Worm (Caenorhabditis elegans): ENCODE measurements around the gene Y105C5A.12.
"Not testable (repeated sequence)": the region's sequence is repeated elsewhere in the genome, so short reads cannot be mapped to it uniquely, and the experiment has no call there.

Gene Y105C5A.12

ce11 chrIV:15681445-15681844 is 39.8 kb upstream of the Y105C5A.12 start, which contains the start of gene Y105C5A.26:
Y105C5A.26 (minus strand) TSS chrIV:15681545.
- TF ChIP-seq C08G9.2, ceh-22, pqm-1 (tag; optimal IDR thresholded peaks at IDR 0.05): not testable (repeated sequence)

ce11 chrIV:15672994-15673393 is 31.4 kb upstream of the Y105C5A.12 start:
- TF ChIP-seq madf-2 (tag; optimal IDR thresholded peaks at IDR 0.05) (no peak), rnt-1 (tag; optimal IDR thresholded peaks at IDR 0.05) (no peak)

ce11 chrIV:15658444-15658843 is 16.8 kb upstream of the Y105C5A.12 start:
- no peak for TF ChIP-seq ceh-34 (tag; optimal IDR thresholded peaks at IDR 0.05)
- no peak for TF ChIP-seq unc-55 (GFP tag; optimal IDR thresholded peaks at IDR 0.05)
- TF ChIP-seq ama-1 (optimal IDR thresholded peaks at IDR 0.05): no peak
- no peak for TF ChIP-seq dve-1 (tag; optimal IDR thresholded peaks at IDR 0.05)
- no peak for TF ChIP-seq eyg-1 (tag; optimal IDR thresholded peaks at IDR 0.05)
- no peak for TF ChIP-seq zip-5 (tag; optimal IDR thresholded peaks at IDR 0.05)
- TF ChIP-seq npax-4 (tag; optimal IDR thresholded peaks at IDR 0.05): no peak
- no peak for TF ChIP-seq unc-42 (tag; optimal IDR thresholded peaks at IDR 0.05)
- TF ChIP-seq C08G9.2 (tag; optimal IDR thresholded peaks at IDR 0.05): no peak
- no peak for TF ChIP-seq ceh-22 (tag; optimal IDR thresholded peaks at IDR 0.05)
- TF ChIP-seq ceh-24 (tag; optimal IDR thresholded peaks at IDR 0.05): no peak
- no peak for TF ChIP-seq F13H6.1 (tag; optimal IDR thresholded peaks at IDR 0.05)
- TF ChIP-seq ceh-14 (tag; optimal IDR thresholded peaks at IDR 0.05): no peak
- no peak for TF ChIP-seq hlh-13 (GFP tag; optimal IDR thresholded peaks at IDR 0.05)
- no peak for TF ChIP-seq che-1 (tag; optimal IDR thresholded peaks at IDR 0.05)
- no peak for TF ChIP-seq ceh-2 (tag; optimal IDR thresholded peaks at IDR 0.05)
- TF ChIP-seq C38D4.7 (GFP tag; optimal IDR thresholded peaks at IDR 0.05): no peak
- TF ChIP-seq tbx-2 (tag; optimal IDR thresholded peaks at IDR 0.05): no peak
- no peak for TF ChIP-seq Y22D7AL.16 (tag; optimal IDR thresholded peaks at IDR 0.05)

ce11 chrIV:15648245-15648644 is 6.6 kb upstream of the Y105C5A.12 start:
- TF ChIP-seq nfya-1 (tag; optimal IDR thresholded peaks at IDR 0.05): peak; percentile 2
- no peak for TF ChIP-seq ztf-16 (tag; optimal IDR thresholded peaks at IDR 0.05)

- TF ChIP-seq C08G9.2 (tag; optimal IDR thresholded peaks at IDR 0.05) (peak; percentile 16), sox-2 (GFP tag; IDR thresholded peaks at IDR 0.05) (peak; percentile 83), unc-3 (tag; optimal IDR thresholded peaks at IDR 0.05) (peak; percentile 0), elt-2 (tag; optimal IDR thresholded peaks at IDR 0.05) (peak; percentile 58), ceh-31 (tag; optimal IDR thresholded peaks at IDR 0.05) (peak; percentile 82), unc-86 (tag; optimal IDR thresholded peaks at IDR 0.05) (peak; percentile 44), hlh-30 (tag; optimal IDR thresholded peaks at IDR 0.05; ENCODE audit: insufficient read depth) (peak; percentile 79), unc-55 (GFP tag; optimal IDR thresholded peaks at IDR 0.05) (peak; percentile 90), F13H6.1 (tag; optimal IDR thresholded peaks at IDR 0.05) (peak; percentile 2), pros-1 (tag; optimal IDR thresholded peaks at IDR 0.05) (peak; percentile 78), ceh-2 (tag; optimal IDR thresholded peaks at IDR 0.05) (peak; percentile 52), tbx-2 (tag; optimal IDR thresholded peaks at IDR 0.05) (peak; percentile 85), ceh-30 (tag; optimal IDR thresholded peaks at IDR 0.05) (peak; percentile 33), unc-42 (tag; optimal IDR thresholded peaks at IDR 0.05) (peak; percentile 88), ceh-14 (tag; optimal IDR thresholded peaks at IDR 0.05) (peak; percentile 18), dve-1 (tag; optimal IDR thresholded peaks at IDR 0.05) (peak; percentile 71), ama-1 (optimal IDR thresholded peaks at IDR 0.05) (peak; percentile 39), sdc-2 (tag; optimal IDR thresholded peaks at IDR 0.05) (peak; percentile 18), eyg-1 (tag; optimal IDR thresholded peaks at IDR 0.05) (peak; percentile 21), rnt-1 (tag; optimal IDR thresholded peaks at IDR 0.05) (peak; percentile 2), ref-2 (tag; optimal IDR thresholded peaks at IDR 0.05) (peak; percentile 37), nfya-1 (tag; optimal IDR thresholded peaks at IDR 0.05) (peak; percentile 83), ets-4 (tag; optimal IDR thresholded peaks at IDR 0.05) (peak; percentile 17), ceh-19 (GFP tag; optimal IDR thresholded peaks at IDR 0.05) (peak; percentile 20), ceh-18 (tag; optimal IDR thresholded peaks at IDR 0.05) (peak; percentile 71), syd-9 (tag; optimal IDR thresholded peaks at IDR 0.05) (peak; percentile 12), pax-1 (tag; optimal IDR thresholded peaks at IDR 0.05) (peak; percentile 73), ceh-34 (tag; optimal IDR thresholded peaks at IDR 0.05) (peak; percentile 53)
- not testable (repeated sequence) for TF ChIP-seq unc-3 (GFP tag; conservative IDR thresholded peaks at IDR 0.05)
Observed at ce11 chrIV:15646418-15647220, 5.0 kb upstream of the Y105C5A.12 start, which contains the start of the genes Y105C5A.1268 and Y105C5A.1272. Y105C5A.1268 (minus strand) TSS chrIV:15646468. Y105C5A.1272 (plus strand) TSS chrIV:15646992.
